Worm (Caenorhabditis elegans): Measurements from ENCODE around the gene gln-1.

The gln-1 gene

ce11 chrX:6091967-6092366 lies 33.9 kb downstream of the gln-1 start, which contains the start of gene hsp-3:
Gene hsp-3 (minus strand): TSS chrX:6092124.
- TF ChIP-seq efl-3 (GFP tag; optimal IDR thresholded peaks at IDR 0.05) = peak; percentile 49
- TF ChIP-seq nhr-85 (tag) = peak; percentile 99
- peak; percentile 89 for TF ChIP-seq hpl-2 (GFP tag; optimal IDR thresholded peaks at IDR 0.05)
- peak; percentile 59; the same call in 1 of the 2 replicates for TF ChIP-seq unc-98 (GFP tag; IDR thresholded peaks at IDR 0.05)
- no peak for TF ChIP-seq Y116A8C.19 (tag; optimal IDR thresholded peaks at IDR 0.05; ENCODE audit: borderline replicate concordance)
- TF ChIP-seq ceh-82 (tag; optimal IDR thresholded peaks at IDR 0.05) = peak; percentile 94 to 97 (median 95)
- no peak for TF ChIP-seq ceh-90 (tag; optimal IDR thresholded peaks at IDR 0.05)
- TF ChIP-seq nhr-11 (tag; optimal IDR thresholded peaks at IDR 0.05) = peak; percentile 84
- peak; percentile 98 for TF ChIP-seq tbx-2 (tag; optimal IDR thresholded peaks at IDR 0.05)
- TF ChIP-seq nhr-19 (GFP tag; conservative IDR thresholded peaks at IDR 0.05) = peak; percentile 97
- TF ChIP-seq unc-62 (GFP tag; optimal IDR thresholded peaks at IDR 0.05) = no peak
- peak; percentile 91 for TF ChIP-seq lin-15B (tag; optimal IDR thresholded peaks at IDR 0.05)
- TF ChIP-seq fkh-4 (tag; optimal IDR thresholded peaks at IDR 0.05; ENCODE audit: borderline replicate concordance) = peak; percentile 11
- no peak for TF ChIP-seq ets-5 (GFP tag; IDR thresholded peaks at IDR 0.05)
- TF ChIP-seq zag-1 (tag; optimal IDR thresholded peaks at IDR 0.05) = no peak
- TF ChIP-seq lir-3 (tag; optimal IDR thresholded peaks at IDR 0.05; ENCODE audit: poor library complexity) = peak; percentile 89
- TF ChIP-seq mab-9 (GFP tag; IDR thresholded peaks at IDR 0.05) = peak; percentile 90
- TF ChIP-seq hlh-4 (tag; optimal IDR thresholded peaks at IDR 0.05) = peak; percentile 11
- TF ChIP-seq pag-3 (tag; optimal IDR thresholded peaks at IDR 0.05; ENCODE audit: borderline replicate concordance, insufficient read depth) = no peak
- TF ChIP-seq skn-1 (tag; optimal IDR thresholded peaks at IDR 0.05) = peak; percentile 96
- peak; percentile 93 for TF ChIP-seq fos-1 (tag; optimal IDR thresholded peaks at IDR 0.05)
- TF ChIP-seq blmp-1 (tag; optimal IDR thresholded peaks at IDR 0.05) = peak; percentile 41
- peak; percentile 67 to 80 (median 68) for TF ChIP-seq dpl-1 (GFP tag; optimal IDR thresholded peaks at IDR 0.05)
- peak; percentile 92 for TF ChIP-seq ceh-88 (GFP tag; IDR thresholded peaks at IDR 0.05)
- TF ChIP-seq nhr-90 (tag; optimal IDR thresholded peaks at IDR 0.05; ENCODE audit: poor library complexity) = peak; percentile 98
- TF ChIP-seq snpc-4 (tag; optimal IDR thresholded peaks at IDR 0.05) = peak; percentile 76
- peak; percentile 96 for TF ChIP-seq isw-1 (GFP tag; IDR thresholded peaks at IDR 0.05)
- TF ChIP-seq ztf-11 (tag; optimal IDR thresholded peaks at IDR 0.05) = peak in 1 of 2 experiments; percentile 93
- peak; percentile 99 for TF ChIP-seq swsn-7 (tag; optimal IDR thresholded peaks at IDR 0.05)
- peak; percentile 44 for TF ChIP-seq C34B4.2 (tag; optimal IDR thresholded peaks at IDR 0.05)
- TF ChIP-seq nhr-77 (tag; optimal IDR thresholded peaks at IDR 0.05) = peak; percentile 96
- no peak for TF ChIP-seq aly-2 (tag; optimal IDR thresholded peaks at IDR 0.05)
- peak; percentile 86 for TF ChIP-seq zip-4 (GFP tag; optimal IDR thresholded peaks at IDR 0.05)
- TF ChIP-seq xbp-1 (tag; optimal IDR thresholded peaks at IDR 0.05) = peak; percentile 100
- TF ChIP-seq efl-1 (optimal IDR thresholded peaks at IDR 0.05) = peak; percentile 84 to 92
- TF ChIP-seq efl-1 (GFP tag; optimal IDR thresholded peaks at IDR 0.05 in 1 of 2) = peak; percentile 84 to 97
- TF ChIP-seq sptf-1 (tag; optimal IDR thresholded peaks at IDR 0.05) = no peak
- peak; percentile 75 for TF ChIP-seq aha-1 (tag; optimal IDR thresholded peaks at IDR 0.05)
- peak; percentile 87 for TF ChIP-seq fkh-10 (GFP tag; optimal IDR thresholded peaks at IDR 0.05)
- peak; percentile 33 for TF ChIP-seq unc-130 (tag; optimal IDR thresholded peaks at IDR 0.05)
- peak; percentile 99 for TF ChIP-seq nhr-71 (tag; optimal IDR thresholded peaks at IDR 0.05)
- peak; percentile 88 for TF ChIP-seq ceh-8 (GFP tag; optimal IDR thresholded peaks at IDR 0.05)
- peak; percentile 97 for TF ChIP-seq jun-1 (tag; optimal IDR thresholded peaks at IDR 0.05)
- TF ChIP-seq hlh-17 (GFP tag; optimal IDR thresholded peaks at IDR 0.05; ENCODE audit: borderline replicate concordance) = no peak
- no peak for TF ChIP-seq nhr-12 (tag; optimal IDR thresholded peaks at IDR 0.05)
- TF ChIP-seq unc-30 (tag; optimal IDR thresholded peaks at IDR 0.05) = no peak
- peak; percentile 88 for TF ChIP-seq dsc-1 (tag; optimal IDR thresholded peaks at IDR 0.05)
- TF ChIP-seq egl-27 (tag; optimal IDR thresholded peaks at IDR 0.05) = peak; percentile 79 to 88
- TF ChIP-seq ceh-63 (GFP tag; optimal IDR thresholded peaks at IDR 0.05) = no peak
- TF ChIP-seq unc-86 (tag; optimal IDR thresholded peaks at IDR 0.05) = peak; percentile 96
- no peak for TF ChIP-seq tlp-1 (tag; optimal IDR thresholded peaks at IDR 0.05)
- TF ChIP-seq pqm-1 (tag; optimal IDR thresholded peaks at IDR 0.05) = peak; percentile 2
- peak; percentile 73 for TF ChIP-seq lin-39 (tag; optimal IDR thresholded peaks at IDR 0.05)
